Worm (Caenorhabditis elegans) whole organism, L2 larva: ENCODE measurements around the gene appg-2.
A peak's percentile ranks its signal among the peaks of the same experiment; 100 is the strongest.

Experiments
- C34F6.9 ChIP-seq: fragments of 150-350 bp; optimal IDR thresholded peaks from 2 replicates; lab custom pipeline; 2014; ENCODE audit warnings: missing biosample characterization, missing genetic modification characterization
- F13H6.1 ChIP-seq: sonication (generic microtip); optimal IDR thresholded peaks from 2 replicates; lab custom pipeline; 2016; ENCODE audit warnings: missing genetic modification characterization, missing compliant biosample characterization
- R02D3.7 ChIP-seq: fragments of 150-350 bp; optimal IDR thresholded peaks from 2 replicates; lab custom pipeline; 2014; ENCODE audit warnings: missing biosample characterization, missing genetic modification characterization
- Y55F3AM.14 ChIP-seq: fragments of 200-800 bp; sonication (Bioruptor generic); optimal IDR thresholded peaks from 2 replicates; lab custom pipeline; 2018; ENCODE audit warnings: mild to moderate bottlenecking, missing genetic modification characterization, missing compliant biosample characterization
- ZK546.5 ChIP-seq: sonication (generic microtip); optimal IDR thresholded peaks from 2 replicates; lab custom pipeline; 2017; ENCODE audit warnings: missing biosample characterization, missing genetic modification characterization
- alr-1 ChIP-seq: fragments of 150-350 bp; optimal IDR thresholded peaks from 2 replicates; lab custom pipeline; 2014; ENCODE audit warnings: missing biosample characterization, missing genetic modification characterization
- aly-2 ChIP-seq: fragments of 150-350 bp; optimal IDR thresholded peaks from 2 replicates; lab custom pipeline; 2014; ENCODE audit warnings: missing biosample characterization, missing genetic modification characterization
- ama-1 ChIP-seq: fragments of 150-350 bp; optimal IDR thresholded peaks from 2 replicates; lab custom pipeline; 2018; ENCODE audit warnings: inconsistent platforms
- blmp-1 ChIP-seq: sonication (generic microtip); optimal IDR thresholded peaks from 2 replicates; lab custom pipeline; 2017; ENCODE audit warnings: missing genetic modification characterization, mild to moderate bottlenecking, missing compliant biosample characterization, antibody characterized with exemption, moderate library complexity; ENCODE audit not compliant: insufficient read depth
- ceh-82 ChIP-seq: fragments of 150-350 bp; optimal IDR thresholded peaks from 2 replicates; lab custom pipeline; 2014; ENCODE audit warnings: missing biosample characterization, missing genetic modification characterization
- crh-2 ChIP-seq: sonication (generic microtip); optimal IDR thresholded peaks from 2 replicates; lab custom pipeline; 2017; ENCODE audit warnings: missing biosample characterization, missing genetic modification characterization
- dmd-4 ChIP-seq: sonication (generic microtip); optimal IDR thresholded peaks from 2 replicates; lab custom pipeline; 2017; ENCODE audit warnings: missing biosample characterization, missing genetic modification characterization
- egl-27 ChIP-seq: sonication (generic microtip); optimal IDR thresholded peaks from 3 replicates; lab custom pipeline; 2017; ENCODE audit warnings: missing biosample characterization, missing genetic modification reagents, missing genetic modification characterization
- elt-3 ChIP-seq: sonication (generic microtip); optimal IDR thresholded peaks from 2 replicates; lab custom pipeline; 2017; ENCODE audit warnings: missing biosample characterization, missing genetic modification characterization
- fos-1 ChIP-seq: fragments of 150-350 bp; optimal IDR thresholded peaks from 2 replicates; lab custom pipeline; 2014; ENCODE audit warnings: missing biosample characterization, missing genetic modification characterization
- gmeb-1 ChIP-seq: fragments of 150-350 bp; optimal IDR thresholded peaks from 2 replicates; lab custom pipeline; 2014; ENCODE audit warnings: missing biosample characterization, missing genetic modification characterization
- lin-13 ChIP-seq: fragments of 150-350 bp; optimal IDR thresholded peaks from 2 replicates; lab custom pipeline; 2014; ENCODE audit warnings: missing biosample characterization, missing genetic modification reagents, missing genetic modification characterization
- lin-39 ChIP-seq: fragments of 150-350 bp; optimal IDR thresholded peaks from 2 replicates; lab custom pipeline; 2014; ENCODE audit warnings: missing biosample characterization, missing genetic modification reagents, missing genetic modification characterization
- lsy-2 ChIP-seq, 2 experiments: fragments of 150-350 bp in 1 of 2; sonication (generic microtip) in 1 of 2; optimal IDR thresholded peaks; 2 replicates each; lab custom pipeline; 2014 to 2017; ENCODE audit warnings: missing biosample characterization in 2 of 2, missing genetic modification characterization in 2 of 2
- mab-5 ChIP-seq: fragments of 150-350 bp; optimal IDR thresholded peaks from 2 replicates; lab custom pipeline; 2014; ENCODE audit warnings: missing biosample characterization, missing genetic modification characterization
- mbf-1 ChIP-seq: sonication (generic microtip); optimal IDR thresholded peaks from 2 replicates; lab custom pipeline; 2017; ENCODE audit warnings: missing biosample characterization, missing genetic modification characterization
- mdl-1 ChIP-seq, 2 experiments: fragments of 150-350 bp in 1 of 2; sonication (generic microtip) in 1 of 2; optimal IDR thresholded peaks; 2 replicates each; lab custom pipeline; 2017; ENCODE audit warnings: missing biosample characterization in 2 of 2, missing genetic modification characterization in 2 of 2
- nhr-129 ChIP-seq: fragments of 150-350 bp; optimal IDR thresholded peaks from 2 replicates; lab custom pipeline; 2014; ENCODE audit warnings: missing biosample characterization, missing genetic modification characterization
- nhr-21 ChIP-seq: fragments of 150-350 bp; optimal IDR thresholded peaks from 2 replicates; lab custom pipeline; 2014; ENCODE audit warnings: missing biosample characterization, missing genetic modification characterization
- nhr-23 ChIP-seq: fragments of 150-350 bp; optimal IDR thresholded peaks from 2 replicates; lab custom pipeline; 2014; ENCODE audit warnings: missing biosample characterization, missing genetic modification reagents, missing genetic modification characterization
- nhr-25 ChIP-seq: fragments of 150-350 bp; sonication (generic microtip); optimal IDR thresholded peaks from 3 replicates; lab custom pipeline; 2014; ENCODE audit warnings: missing biosample characterization, missing genetic modification characterization
- nhr-6 ChIP-seq: fragments of 150-350 bp; optimal IDR thresholded peaks from 2 replicates; lab custom pipeline; 2014; ENCODE audit warnings: missing biosample characterization, missing genetic modification characterization
- sem-4 ChIP-seq: fragments of 150-350 bp; optimal IDR thresholded peaks from 2 replicates; lab custom pipeline; 2014; ENCODE audit warnings: missing biosample characterization, missing genetic modification reagents, missing genetic modification characterization
- skn-1 ChIP-seq: sonication (generic microtip); optimal IDR thresholded peaks from 2 replicates; lab custom pipeline; 2017; ENCODE audit warnings: missing biosample characterization, missing genetic modification characterization
- sma-3 ChIP-seq: sonication (generic microtip); optimal IDR thresholded peaks from 2 replicates; lab custom pipeline; 2016; ENCODE audit warnings: missing genetic modification reagents, missing genetic modification characterization, missing compliant biosample characterization
- sma-9 ChIP-seq, 2 experiments: fragments of 150-350 bp in 1 of 2; sonication (generic microtip) in 1 of 2; optimal IDR thresholded peaks; 2 replicates each; lab custom pipeline; 2014 to 2016; ENCODE audit warnings: missing genetic modification characterization in 2 of 2, mild to moderate bottlenecking in 1 of 2, missing biosample characterization in 1 of 2, missing compliant biosample characterization in 1 of 2, missing genetic modification reagents in 1 of 2, moderate library complexity in 1 of 2
- snpc-4 ChIP-seq: fragments of 150-350 bp; optimal IDR thresholded peaks from 2 replicates; lab custom pipeline; 2014; ENCODE audit warnings: missing biosample characterization, missing genetic modification characterization
- unc-55 ChIP-seq: fragments of 150-350 bp; sonication (generic microtip); optimal IDR thresholded peaks from 3 replicates; lab custom pipeline; 2014; ENCODE audit warnings: missing biosample characterization, missing genetic modification reagents, missing genetic modification characterization
- unc-62 ChIP-seq: fragments of 150-350 bp; optimal IDR thresholded peaks from 2 replicates; lab custom pipeline; 2014; ENCODE audit warnings: missing biosample characterization, missing genetic modification reagents, missing genetic modification characterization
- ztf-1 ChIP-seq: fragments of 200-800 bp; sonication (Bioruptor generic); conservative IDR thresholded peaks from 2 replicates; pipeline ENCODE4 v1.3.6; 2022; ENCODE audit warnings: missing genetic modification characterization, missing compliant biosample characterization
- ztf-4 ChIP-seq: fragments of 150-350 bp; optimal IDR thresholded peaks from 2 replicates; lab custom pipeline; 2014; ENCODE audit warnings: missing biosample characterization, missing genetic modification characterization

The appg-2 gene

ce11 chrII:8813659-8814058, 12.7 kb downstream of the appg-2 start:
- TF ChIP-seq nhr-23 (tag; lab: Kevin White, UChicago) = no peak
- no peak for TF ChIP-seq fos-1 (tag; lab: Kevin White, UChicago)
- no peak for TF ChIP-seq alr-1
- peak; percentile 63 for TF ChIP-seq nhr-6 (tag; lab: Kevin White, UChicago)
- TF ChIP-seq ceh-82 = no peak
- no peak for TF ChIP-seq dmd-4 (tag; lab: Kevin White, UChicago)
- TF ChIP-seq C34F6.9 (tag; lab: Kevin White, UChicago) = no peak
- TF ChIP-seq elt-3 (tag; lab: Kevin White, UChicago) = no peak
- no peak for TF ChIP-seq aly-2 (tag; lab: Kevin White, UChicago)
- TF ChIP-seq F13H6.1 = no peak
- TF ChIP-seq mbf-1 (tag; lab: Kevin White, UChicago) = no peak
- TF ChIP-seq ztf-1 (GFP tag; lab: Robert Waterston, UW) = no peak
- TF ChIP-seq crh-2 (tag; lab: Kevin White, UChicago) = peak; percentile 56
- peak; percentile 79 for TF ChIP-seq nhr-129 (tag; lab: Kevin White, UChicago)
- TF ChIP-seq mdl-1 (tag; optimal IDR thresholded peaks at IDR 0.05; lab: Kevin White, UChicago) = no peak
- TF ChIP-seq unc-62 (GFP tag; lab: Kevin White, UChicago) = no peak
- TF ChIP-seq nhr-21 = peak; percentile 98
- TF ChIP-seq nhr-25 (tag; lab: Kevin White, UChicago) = peak; percentile 89
- no peak for TF ChIP-seq lin-13 (GFP tag; lab: Kevin White, UChicago)
- no peak for TF ChIP-seq unc-55 (GFP tag; lab: Kevin White, UChicago)
- TF ChIP-seq egl-27 = peak; percentile 63
- no peak for TF ChIP-seq ZK546.5 (tag; lab: Kevin White, UChicago)
- peak; percentile 81 for TF ChIP-seq sma-9 (GFP tag; optimal IDR thresholded peaks at IDR 0.05; lab: Kevin White, UChicago)
- no peak for TF ChIP-seq sma-9 (tag; optimal IDR thresholded peaks at IDR 0.05; lab: Kevin White, UChicago)
- no peak for TF ChIP-seq Y55F3AM.14 (GFP tag; lab: Kevin White, UChicago)
- peak; percentile 52 for TF ChIP-seq blmp-1 (tag; lab: Kevin White, UChicago)
- no peak for TF ChIP-seq skn-1 (tag; lab: Kevin White, UChicago)
- TF ChIP-seq gmeb-1 (tag; lab: Kevin White, UChicago) = peak; percentile 15
- TF ChIP-seq sma-3 (GFP tag; lab: Kevin White, UChicago) = peak; percentile 84
- TF ChIP-seq R02D3.7 (tag; lab: Kevin White, UChicago) = no peak
- peak in 1 of 2 experiments; percentile 22 for TF ChIP-seq lsy-2 (tag; optimal IDR thresholded peaks at IDR 0.05; lab: Kevin White, UChicago)

ce11 chrII:8814231-8814630, 13.3 kb downstream of the appg-2 start:
- TF ChIP-seq dmd-4 (tag; lab: Kevin White, UChicago) (no peak), ZK546.5 (tag; lab: Kevin White, UChicago) (no peak), nhr-25 (tag; lab: Kevin White, UChicago) (peak; percentile 4)
- TF ChIP-seq, all 48 proteins: peak for 1

- peak; percentile 12 for TF ChIP-seq blmp-1 (tag; lab: Kevin White, UChicago)
- no peak for TF ChIP-seq F13H6.1
- no peak for TF ChIP-seq ama-1 (lab: Kevin White, UChicago)
- no peak for TF ChIP-seq C34F6.9 (tag; lab: Kevin White, UChicago)
- peak in 1 of 2 experiments; percentile 16 for TF ChIP-seq lsy-2 (tag; optimal IDR thresholded peaks at IDR 0.05; lab: Kevin White, UChicago)
- no peak for TF ChIP-seq lin-39 (tag; lab: Kevin White, UChicago)
- TF ChIP-seq elt-3 (tag; lab: Kevin White, UChicago) = no peak
- peak; percentile 51 for TF ChIP-seq sma-3 (GFP tag; lab: Kevin White, UChicago)
- peak; percentile 31 for TF ChIP-seq crh-2 (tag; lab: Kevin White, UChicago)
- TF ChIP-seq snpc-4 (tag; lab: Kevin White, UChicago) = no peak
- TF ChIP-seq Y55F3AM.14 (GFP tag; lab: Kevin White, UChicago) = no peak
- TF ChIP-seq nhr-21 = peak; percentile 85
- no peak for TF ChIP-seq skn-1 (tag; lab: Kevin White, UChicago)
- peak; percentile 56 for TF ChIP-seq sem-4 (tag; lab: Kevin White, UChicago)
- no peak for TF ChIP-seq nhr-6 (tag; lab: Kevin White, UChicago)
- no peak for TF ChIP-seq aly-2 (tag; lab: Kevin White, UChicago)
- peak; percentile 33 for TF ChIP-seq ztf-4 (tag; lab: Kevin White, UChicago)
- no peak for TF ChIP-seq mab-5
- TF ChIP-seq nhr-25 (tag; lab: Kevin White, UChicago) = peak; percentile 59
These were observed 16.3 kb downstream of the appg-2 start for ce11 chrII:8817225-8817624.
